Fruit fly (Drosophila melanogaster): ENCODE data around the gene Ocho.

The Ocho gene

dm6 chr3L:14977536-14978495 is 3.2 kb downstream of the Ocho start (continued):
- peak; percentile 67; the same call in 1 of the 2 replicates for TF ChIP-seq sob (GFP tag; IDR thresholded peaks at IDR 0.05)
- TF ChIP-seq Gug (GFP tag; IDR thresholded peaks at IDR 0.05): peak; percentile 68; the same call in 3 of the 4 replicates
- peak in 1 of 2 experiments; percentile 59 for TF ChIP-seq chif (GFP tag; optimal IDR thresholded peaks at IDR 0.05)
- peak; percentile 71 for TF ChIP-seq CG7556 (GFP tag; optimal IDR thresholded peaks at IDR 0.05)
- TF ChIP-seq NFAT (GFP tag; IDR thresholded peaks at IDR 0.05): no peak
- no peak for TF ChIP-seq Max (GFP tag; optimal IDR thresholded peaks at IDR 0.05)
- TF ChIP-seq tup (GFP tag; optimal IDR thresholded peaks at IDR 0.05): no peak
- TF ChIP-seq CG34224 (GFP tag; IDR thresholded peaks at IDR 0.05; ENCODE audit: partially characterized antibody): peak; percentile 38; the same call in 1 of the 3 replicates
- TF ChIP-seq HmgD (GFP tag; optimal IDR thresholded peaks at IDR 0.05): no peak
- peak in 1 of 3 experiments; percentile 92 for TF ChIP-seq lola (GFP tag; optimal IDR thresholded peaks at IDR 0.05)
- TF ChIP-seq MESR4 (GFP tag; optimal IDR thresholded peaks at IDR 0.05): no peak
- no peak for TF ChIP-seq Poxn (GFP tag; IDR thresholded peaks at IDR 0.05)
- TF ChIP-seq Ravus (GFP tag; IDR thresholded peaks at IDR 0.05): no peak
- peak in 1 of 3 experiments; percentile 7 for TF ChIP-seq Stat92E (GFP tag; optimal IDR thresholded peaks at IDR 0.05)
- no peak for TF ChIP-seq CG16863 (GFP tag; optimal IDR thresholded peaks at IDR 0.05)
- no peak for TF ChIP-seq hb (GFP tag; IDR thresholded peaks at IDR 0.05; ENCODE audit: partially characterized antibody)
- no peak for TF ChIP-seq CG2120 (GFP tag; optimal IDR thresholded peaks at IDR 0.05)
- TF ChIP-seq shn (GFP tag; optimal IDR thresholded peaks at IDR 0.05): peak; percentile 48
- no peak for TF ChIP-seq seq (GFP tag; IDR thresholded peaks at IDR 0.05)
- no peak for TF ChIP-seq NC2β (GFP tag; optimal IDR thresholded peaks at IDR 0.05)
- peak; percentile 27 for TF ChIP-seq CG10431 (GFP tag; optimal IDR thresholded peaks at IDR 0.05)
- no peak for TF ChIP-seq ATbp (GFP tag; optimal IDR thresholded peaks at IDR 0.05)
- no peak for TF ChIP-seq CG6254 (GFP tag; optimal IDR thresholded peaks at IDR 0.05)
- TF ChIP-seq caup (GFP tag; optimal IDR thresholded peaks at IDR 0.05; ENCODE audit: severe bottlenecking): no peak
- TF ChIP-seq CG1602 (GFP tag; optimal IDR thresholded peaks at IDR 0.05): peak; percentile 61
- TF ChIP-seq exex (tag; optimal IDR thresholded peaks at IDR 0.05): peak; percentile 4
- TF ChIP-seq luna (GFP tag; optimal IDR thresholded peaks at IDR 0.05): no peak
- no peak for TF ChIP-seq chn (GFP tag; optimal IDR thresholded peaks at IDR 0.05)
- TF ChIP-seq Ssrp (tag; optimal IDR thresholded peaks at IDR 0.05): peak; percentile 69
- TF ChIP-seq grn (GFP tag; optimal IDR thresholded peaks at IDR 0.05): peak; percentile 80
- TF ChIP-seq ken (GFP tag; IDR thresholded peaks at IDR 0.05): peak; percentile 44; the same call in 1 of the 3 replicates
- TF ChIP-seq D19A (tag; optimal IDR thresholded peaks at IDR 0.05): no peak
- TF ChIP-seq al (GFP tag; IDR thresholded peaks at IDR 0.05): no peak
- no peak for TF ChIP-seq CG8359 (GFP tag; optimal IDR thresholded peaks at IDR 0.05; ENCODE audit: borderline replicate concordance)
- TF ChIP-seq CG2199 (GFP tag; IDR thresholded peaks at IDR 0.05): peak; percentile 56; the same call in 1 of the 3 replicates
- peak; percentile 74 for TF ChIP-seq CG4424 (GFP tag; optimal IDR thresholded peaks at IDR 0.05)
- no peak for TF ChIP-seq ash1 (GFP tag; optimal IDR thresholded peaks at IDR 0.05)
- TF ChIP-seq CG8290 (GFP tag; optimal IDR thresholded peaks at IDR 0.05): peak; percentile 7
- peak in 1 of 2 experiments; percentile 56 for TF ChIP-seq CG8290 (tag; optimal IDR thresholded peaks at IDR 0.05)
- peak; percentile 43 for TF ChIP-seq Hsf (GFP tag; optimal IDR thresholded peaks at IDR 0.05)
- no peak for TF ChIP-seq CG16779 (GFP tag; IDR thresholded peaks at IDR 0.05)
- no peak for TF ChIP-seq toy (GFP tag; IDR thresholded peaks at IDR 0.05)
- TF ChIP-seq CG11247 (GFP tag; IDR thresholded peaks at IDR 0.05): no peak
- TF ChIP-seq CG15073 (GFP tag; optimal IDR thresholded peaks at IDR 0.05): no peak
- peak in 1 of 2 experiments; percentile 94 for TF ChIP-seq Hr78 (GFP tag; optimal IDR thresholded peaks at IDR 0.05)
- TF ChIP-seq Usf (GFP tag; optimal IDR thresholded peaks at IDR 0.05): no peak
- no peak for TF ChIP-seq CG17359 (tag; optimal IDR thresholded peaks at IDR 0.05)
- no peak for TF ChIP-seq jumu (GFP tag; optimal IDR thresholded peaks at IDR 0.05)
